Worm (Caenorhabditis elegans) whole organism, L2 larva: ENCODE data around the gene rimb-1.

Experiments
- ZK546.5 ChIP-seq: sonication (generic microtip); optimal IDR thresholded peaks from 2 replicates; lab custom pipeline; 2017; ENCODE audit warnings: missing biosample characterization, missing genetic modification characterization
- ceh-82 ChIP-seq: fragments of 150-350 bp; optimal IDR thresholded peaks from 2 replicates; lab custom pipeline; 2014; ENCODE audit warnings: missing biosample characterization, missing genetic modification characterization
- dmd-4 ChIP-seq: sonication (generic microtip); optimal IDR thresholded peaks from 2 replicates; lab custom pipeline; 2017; ENCODE audit warnings: missing biosample characterization, missing genetic modification characterization
- egl-27 ChIP-seq: sonication (generic microtip); optimal IDR thresholded peaks from 3 replicates; lab custom pipeline; 2017; ENCODE audit warnings: missing biosample characterization, missing genetic modification reagents, missing genetic modification characterization
- nhr-10 ChIP-seq: sonication (generic microtip); optimal IDR thresholded peaks from 2 replicates; lab custom pipeline; 2017; ENCODE audit warnings: missing biosample characterization, missing genetic modification characterization
- nhr-11 ChIP-seq: fragments of 150-350 bp; optimal IDR thresholded peaks from 2 replicates; lab custom pipeline; 2014; ENCODE audit warnings: missing biosample characterization, missing genetic modification characterization
- nhr-237 ChIP-seq: fragments of 150-350 bp; optimal IDR thresholded peaks from 2 replicates; lab custom pipeline; 2014; ENCODE audit warnings: missing biosample characterization, missing genetic modification characterization
- skn-1 ChIP-seq: sonication (generic microtip); optimal IDR thresholded peaks from 2 replicates; lab custom pipeline; 2017; ENCODE audit warnings: missing biosample characterization, missing genetic modification characterization
- sma-3 ChIP-seq: sonication (generic microtip); optimal IDR thresholded peaks from 2 replicates; lab custom pipeline; 2016; ENCODE audit warnings: missing genetic modification reagents, missing genetic modification characterization, missing compliant biosample characterization
- unc-62 ChIP-seq: fragments of 150-350 bp; optimal IDR thresholded peaks from 2 replicates; lab custom pipeline; 2014; ENCODE audit warnings: missing biosample characterization, missing genetic modification reagents, missing genetic modification characterization
- zag-1 ChIP-seq: fragments of 150-350 bp; optimal IDR thresholded peaks from 2 replicates; lab custom pipeline; 2014; ENCODE audit warnings: missing biosample characterization, missing genetic modification characterization
- ztf-11 ChIP-seq: sonication (generic microtip); optimal IDR thresholded peaks from 2 replicates; lab custom pipeline; 2017; ENCODE audit warnings: missing biosample characterization, missing genetic modification characterization
- ztf-4 ChIP-seq: fragments of 150-350 bp; optimal IDR thresholded peaks from 2 replicates; lab custom pipeline; 2014; ENCODE audit warnings: missing biosample characterization, missing genetic modification characterization

- TF ChIP-seq nhr-11 (no peak), ztf-4 (tag; lab: Kevin White, UChicago) (no peak), ZK546.5 (tag; lab: Kevin White, UChicago) (no peak), dmd-4 (tag; lab: Kevin White, UChicago) (no peak), nhr-237 (tag; lab: Kevin White, UChicago) (no peak), egl-27 (tag; lab: Kevin White, UChicago) (no peak), ceh-82 (tag; lab: Kevin White, UChicago) (no peak), unc-62 (GFP tag; lab: Kevin White, UChicago) (no peak), sma-3 (no peak), ztf-11 (no peak), nhr-10 (tag; lab: Kevin White, UChicago) (no peak), skn-1 (no peak), zag-1 (no peak)
Measured at ce11 chrIII:1833984-1834563, 45.9 kb downstream of the rimb-1 start, which contains the start of gene rexd-1.
